Worm (Caenorhabditis elegans) whole organism, L3 larva: ENCODE data around the gene nimk-1.

Source experiments
- R02D3.7 ChIP-seq: fragments of 150-350 bp; optimal IDR thresholded peaks from 2 replicates; lab custom pipeline; 2014; ENCODE audit warnings: missing biosample characterization, missing genetic modification characterization
- ceh-9 ChIP-seq: sonication (generic microtip); optimal IDR thresholded peaks from 2 replicates; lab custom pipeline; 2018; ENCODE audit warnings: missing biosample characterization, missing genetic modification characterization
- fkh-10 ChIP-seq: sonication (generic microtip); optimal IDR thresholded peaks from 2 replicates; lab custom pipeline; 2017; ENCODE audit warnings: missing biosample characterization, missing genetic modification reagents, missing genetic modification characterization
- mml-1 ChIP-seq: fragments of 150-350 bp; sonication (generic microtip); optimal IDR thresholded peaks from 3 replicates; lab custom pipeline; 2014; ENCODE audit warnings: missing biosample characterization, missing genetic modification characterization
- nhr-11 ChIP-seq: fragments of 150-350 bp; optimal IDR thresholded peaks from 2 replicates; lab custom pipeline; 2014; ENCODE audit warnings: missing biosample characterization, missing genetic modification characterization
- pha-4 ChIP-seq: fragments of 150-350 bp; optimal IDR thresholded peaks from 2 replicates; lab custom pipeline; 2014; ENCODE audit warnings: missing biosample characterization, missing genetic modification reagents, missing genetic modification characterization
- snpc-4 ChIP-seq: fragments of 150-350 bp; optimal IDR thresholded peaks from 2 replicates; lab custom pipeline; 2014; ENCODE audit warnings: missing biosample characterization, missing genetic modification characterization
- unc-62 ChIP-seq: fragments of 150-350 bp; sonication (generic microtip); optimal IDR thresholded peaks from 4 replicates; lab custom pipeline; 2014; ENCODE audit warnings: missing biosample characterization, missing genetic modification reagents, missing genetic modification characterization
- ztf-4 ChIP-seq: fragments of 150-350 bp; optimal IDR thresholded peaks from 2 replicates; lab custom pipeline; 2014; ENCODE audit warnings: missing biosample characterization, missing genetic modification characterization

- TF ChIP-seq ztf-4 (tag; lab: Kevin White, UChicago) (no peak), snpc-4 (tag; lab: Kevin White, UChicago) (no peak), pha-4 (no peak), ceh-9 (tag; lab: Kevin White, UChicago) (no peak), unc-62 (no peak), R02D3.7 (tag; lab: Kevin White, UChicago) (no peak), nhr-11 (tag; lab: Kevin White, UChicago) (no peak), mml-1 (tag; lab: Kevin White, UChicago) (no peak), fkh-10 (GFP tag; lab: Kevin White, UChicago) (no peak)
Measured at ce11 chrII:12519616-12520015, 15.9 kb upstream of the nimk-1 start, which contains the start of gene ceh-99.
